Fruit fly (Drosophila melanogaster): Measurements from ENCODE around the gene btl.

DNA sequence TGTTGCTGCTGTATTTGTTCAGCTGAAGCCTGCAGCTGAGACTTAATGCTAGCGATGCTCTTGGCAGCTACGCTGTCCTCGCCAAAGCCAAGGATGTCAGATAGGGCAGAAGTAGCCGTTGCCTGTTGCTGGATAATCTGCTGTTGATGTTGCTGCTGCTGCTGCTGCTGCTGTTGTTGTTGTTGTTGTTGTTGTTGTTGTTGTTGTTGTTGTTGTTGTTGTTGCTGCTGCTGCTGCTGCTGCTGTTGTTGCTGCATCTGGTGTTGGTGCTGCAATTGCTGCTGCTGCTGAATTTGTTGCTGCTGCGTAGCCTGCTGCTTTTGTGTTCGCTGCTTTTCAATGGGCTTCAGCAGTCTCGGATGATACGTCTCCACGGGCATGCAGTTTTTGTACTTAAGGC is 48.0 kb upstream of the btl start:
- TF ChIP-seq CG12605 (GFP tag; IDR thresholded peaks at IDR 0.05) (no peak), Pif1B (GFP tag; optimal IDR thresholded peaks at IDR 0.05) (no peak), Pif1A (GFP tag; optimal IDR thresholded peaks at IDR 0.05) (no peak), gl (tag; optimal IDR thresholded peaks at IDR 0.05) (no peak), CG13204 (GFP tag; optimal IDR thresholded peaks at IDR 0.05) (no peak), rn (GFP tag; IDR thresholded peaks at IDR 0.05) (no peak), EcR (GFP tag; optimal IDR thresholded peaks at IDR 0.05) (no peak), Snoo (tag; optimal IDR thresholded peaks at IDR 0.05) (no peak)

Data from whole organism, pupa.